Fruit fly (Drosophila melanogaster) whole organism, embryonic: ENCODE results near the gene ND-PDSW.

Source experiments
- ATbp ChIP-seq: fragments of 200-800 bp; sonication (Bioruptor generic); optimal IDR thresholded peaks from 2 replicates; lab custom pipeline; 2017; ENCODE audit warnings: missing biosample characterization, mild to moderate bottlenecking, missing genetic modification characterization, missing genetic modification reagents
- CG11093 ChIP-seq: fragments of 200-800 bp; sonication (Bioruptor generic); IDR thresholded peaks from 3 replicates; pipeline ENCODE4 v1.3.6; 2022; ENCODE audit warnings: missing biosample characterization, missing genetic modification characterization
- CG12236 ChIP-seq: fragments of 200-800 bp; sonication (Bioruptor generic); optimal IDR thresholded peaks from 2 replicates; lab custom pipeline; 2016; ENCODE audit warnings: missing biosample characterization, missing genetic modification characterization
- CG16813 ChIP-seq: fragments of 200-800 bp; sonication (Bioruptor generic); IDR thresholded peaks from 3 replicates; pipeline ENCODE4 v1.3.6; 2022; ENCODE audit warnings: missing biosample characterization, missing genetic modification characterization; ENCODE audit not compliant: partially characterized antibody
- CG17912 ChIP-seq: fragments of 200-800 bp; sonication (Bioruptor generic); optimal IDR thresholded peaks from 2 replicates; lab custom pipeline; 2018; ENCODE audit warnings: missing biosample characterization, mild to moderate bottlenecking, missing genetic modification characterization
- CG18262 ChIP-seq: fragments of 200-800 bp; optimal IDR thresholded peaks from 3 replicates; lab custom pipeline; 2019; ENCODE audit warnings: missing biosample characterization, mild to moderate bottlenecking, missing genetic modification characterization, moderate library complexity
- CG34224 ChIP-seq: fragments of 200-800 bp; sonication (Bioruptor generic); IDR thresholded peaks from 3 replicates; pipeline ENCODE4 v1.3.6; 2022; ENCODE audit warnings: missing biosample characterization, missing genetic modification characterization; ENCODE audit not compliant: partially characterized antibody
- CG43689 ChIP-seq: fragments of 200-800 bp; sonication (Bioruptor generic); IDR thresholded peaks from 2 replicates; pipeline ENCODE4 v1.3.6; 2022; ENCODE audit warnings: missing biosample characterization, missing genetic modification characterization
- CG6175 ChIP-seq: fragments of 200-800 bp; sonication (Bioruptor generic); IDR thresholded peaks from 3 replicates; pipeline ENCODE4 v1.3.6; 2022; ENCODE audit warnings: missing biosample characterization, missing genetic modification characterization
- CG6765 ChIP-seq: fragments of 200-800 bp; sonication (Bioruptor generic); optimal IDR thresholded peaks from 3 replicates; lab custom pipeline; 2017; ENCODE audit warnings: missing biosample characterization, mild to moderate bottlenecking, missing genetic modification characterization
- CG9727 ChIP-seq: fragments of 200-800 bp; sonication (Bioruptor generic); optimal IDR thresholded peaks from 3 replicates; lab custom pipeline; 2017; ENCODE audit warnings: missing biosample characterization, mild to moderate bottlenecking, missing genetic modification characterization
- CG9797 ChIP-seq: fragments of 200-800 bp; sonication (Bioruptor generic); optimal IDR thresholded peaks from 3 replicates; lab custom pipeline; 2018; ENCODE audit warnings: missing biosample characterization, mild to moderate bottlenecking, missing genetic modification characterization
- CG9817 ChIP-seq: fragments of 200-800 bp; sonication (Bioruptor generic); optimal IDR thresholded peaks from 2 replicates; lab custom pipeline; 2018; ENCODE audit warnings: missing biosample characterization, mild to moderate bottlenecking, missing genetic modification characterization, moderate library complexity
- CoRest ChIP-seq: fragments of 200-800 bp; sonication (Bioruptor generic); optimal IDR thresholded peaks from 3 replicates; lab custom pipeline; 2018; ENCODE audit warnings: missing biosample characterization, mild to moderate bottlenecking, missing genetic modification characterization, moderate library complexity
- Dll ChIP-seq: fragments of 200-800 bp; sonication (Bioruptor generic); IDR thresholded peaks from 4 replicates; pipeline ENCODE4 v1.3.6; 2022; ENCODE audit warnings: missing biosample characterization, missing genetic modification characterization; ENCODE audit not compliant: partially characterized antibody
- E2f2 ChIP-seq: fragments of 200-800 bp; sonication (Bioruptor generic); IDR thresholded peaks from 2 replicates; pipeline ENCODE4 v1.3.6; 2022; ENCODE audit warnings: missing biosample characterization, missing genetic modification characterization
- Elba2 ChIP-seq: fragments of 200-800 bp; sonication (Bioruptor generic); optimal IDR thresholded peaks from 3 replicates; lab custom pipeline; 2016; ENCODE audit warnings: missing biosample characterization, missing genetic modification characterization
- Ets65A ChIP-seq: fragments of 200-800 bp; sonication (Bioruptor generic); peaks from one replicate; lab custom pipeline; 2016; ENCODE audit warnings: missing biosample characterization, missing genetic modification characterization
- Fer1 ChIP-seq: fragments of 200-800 bp; sonication (Bioruptor generic); optimal IDR thresholded peaks from 2 replicates; lab custom pipeline; 2017; ENCODE audit warnings: missing biosample characterization, mild to moderate bottlenecking, missing genetic modification characterization
- Gug ChIP-seq: fragments of 200-800 bp; sonication (Bioruptor generic); IDR thresholded peaks from 4 replicates; pipeline ENCODE4 v1.3.6; 2022; ENCODE audit warnings: missing biosample characterization, missing genetic modification characterization
- HmgD ChIP-seq: fragments of 200-800 bp; sonication (Bioruptor generic); optimal IDR thresholded peaks from 3 replicates; lab custom pipeline; 2016; ENCODE audit warnings: missing biosample characterization, missing genetic modification characterization
- Hr39 ChIP-seq: fragments of >200 bp; optimal IDR thresholded peaks from 2 replicates; lab custom pipeline; 2017
- Hr51 ChIP-seq, 2 experiments: fragments of 200-800 bp; sonication (Bioruptor generic); optimal IDR thresholded peaks; 2 replicates in 1 of 2; 3 replicates in 1 of 2; lab custom pipeline; 2016 to 2018; ENCODE audit warnings: missing biosample characterization in 2 of 2, missing genetic modification characterization in 2 of 2, mild to moderate bottlenecking in 1 of 2, moderate library complexity in 1 of 2
- Myb ChIP-seq: fragments of 200-800 bp; sonication (Bioruptor generic); optimal IDR thresholded peaks from 2 replicates; lab custom pipeline; 2016; ENCODE audit warnings: missing biosample characterization, missing genetic modification characterization
- Neu2 ChIP-seq: fragments of 200-800 bp; sonication (Bioruptor generic); optimal IDR thresholded peaks from 3 replicates; lab custom pipeline; 2016; ENCODE audit warnings: missing biosample characterization, missing genetic modification characterization, borderline replicate concordance
- Nf-YA ChIP-seq: fragments of 200-800 bp; sonication (Bioruptor generic); IDR thresholded peaks from 2 replicates; pipeline ENCODE4 v1.3.6; 2022; ENCODE audit warnings: missing biosample characterization, missing genetic modification characterization
- Nf-YC ChIP-seq: fragments of 200-800 bp; optimal IDR thresholded peaks from 3 replicates; lab custom pipeline; 2019; ENCODE audit warnings: missing biosample characterization, mild to moderate bottlenecking, missing genetic modification characterization, moderate library complexity
- Opbp ChIP-seq: fragments of 200-800 bp; sonication (Bioruptor generic); IDR thresholded peaks from 3 replicates; pipeline ENCODE4 v1.3.6; 2022; ENCODE audit warnings: missing biosample characterization, missing genetic modification characterization; ENCODE audit not compliant: partially characterized antibody
- Rfx ChIP-seq: fragments of 200-800 bp; sonication (Bioruptor generic); IDR thresholded peaks from 2 replicates; pipeline ENCODE4 v1.3.6; 2022; ENCODE audit warnings: missing biosample characterization, missing genetic modification characterization
- Scr ChIP-seq: fragments of 200-800 bp; sonication (Bioruptor generic); IDR thresholded peaks from 2 replicates; pipeline ENCODE4 v1.3.6; 2022; ENCODE audit warnings: missing biosample characterization, missing genetic modification characterization; ENCODE audit not compliant: partially characterized antibody
- ab ChIP-seq: fragments of 200-800 bp; sonication (Bioruptor generic); optimal IDR thresholded peaks from 2 replicates; lab custom pipeline; 2016; ENCODE audit warnings: missing biosample characterization, missing genetic modification characterization
- croc ChIP-seq: fragments of 200-800 bp; sonication (Bioruptor generic); conservative IDR thresholded peaks from 3 replicates; pipeline ENCODE4 v1.3.6; 2022; ENCODE audit warnings: missing biosample characterization, missing genetic modification characterization
- danr ChIP-seq: fragments of 200-800 bp; sonication (Bioruptor generic); IDR thresholded peaks from 2 replicates; pipeline ENCODE4 v1.3.6; 2022; ENCODE audit warnings: missing biosample characterization, missing genetic modification characterization
- esg ChIP-seq: fragments of 200-800 bp; sonication (Bioruptor generic); conservative IDR thresholded peaks from 2 replicates; pipeline ENCODE4 v1.3.6; 2022; ENCODE audit warnings: missing biosample characterization, missing genetic modification characterization
- eyg ChIP-seq: fragments of 200-800 bp; sonication (Bioruptor generic); optimal IDR thresholded peaks from 3 replicates; lab custom pipeline; 2016; ENCODE audit warnings: missing biosample characterization, missing genetic modification characterization
- insv ChIP-seq, 2 experiments: fragments of 200-800 bp; sonication (Bioruptor generic); optimal IDR thresholded peaks; 3 replicates each; lab custom pipeline; 2016 to 2018; ENCODE audit warnings: missing biosample characterization in 2 of 2, missing genetic modification characterization in 2 of 2
- jigr1 ChIP-seq: fragments of 200-800 bp; sonication (Bioruptor generic); IDR thresholded peaks from 3 replicates; pipeline ENCODE4 v1.3.6; 2022; ENCODE audit warnings: missing biosample characterization, missing genetic modification characterization
- knrl ChIP-seq: fragments of 200-800 bp; sonication (Bioruptor generic); IDR thresholded peaks from 3 replicates; pipeline ENCODE4 v1.3.6; 2022; ENCODE audit warnings: missing biosample characterization, missing genetic modification characterization; ENCODE audit not compliant: partially characterized antibody
- luna ChIP-seq: fragments of 200-800 bp; sonication (Bioruptor generic); optimal IDR thresholded peaks from 2 replicates; lab custom pipeline; 2016; ENCODE audit warnings: missing biosample characterization, missing genetic modification characterization
- nom ChIP-seq: fragments of 200-800 bp; sonication (Bioruptor generic); optimal IDR thresholded peaks from 2 replicates; lab custom pipeline; 2017; ENCODE audit warnings: missing biosample characterization, missing genetic modification characterization, mild to moderate bottlenecking, moderate library complexity, missing genetic modification reagents
- odd ChIP-seq: fragments of 200-800 bp; sonication (Bioruptor generic); optimal IDR thresholded peaks from 2 replicates; lab custom pipeline; 2017; ENCODE audit warnings: missing biosample characterization, mild to moderate bottlenecking, missing genetic modification characterization
- otp ChIP-seq: fragments of 200-800 bp; sonication (Bioruptor generic); IDR thresholded peaks from 3 replicates; pipeline ENCODE4, ENCODE4 v1.3.6; 2022; ENCODE audit warnings: missing biosample characterization, missing genetic modification characterization
- peb ChIP-seq: fragments of 200-800 bp; sonication (Bioruptor generic); IDR thresholded peaks from 2 replicates; pipeline ENCODE4 v1.3.6; 2022; ENCODE audit warnings: missing biosample characterization, missing genetic modification characterization
- pfk ChIP-seq: fragments of 200-800 bp; sonication (Bioruptor generic); optimal IDR thresholded peaks from 2 replicates; lab custom pipeline; 2018; ENCODE audit warnings: missing biosample characterization, mild to moderate bottlenecking, missing genetic modification characterization, moderate library complexity
- psq ChIP-seq: fragments of 200-800 bp; sonication (Bioruptor generic); optimal IDR thresholded peaks from 2 replicates; lab custom pipeline; 2017; ENCODE audit warnings: missing biosample characterization, missing genetic modification characterization
- sens-2 ChIP-seq: fragments of 200-800 bp; sonication (Bioruptor generic); IDR thresholded peaks from 2 replicates; pipeline ENCODE4 v1.3.6; 2022; ENCODE audit warnings: missing biosample characterization, missing genetic modification characterization
- slbo ChIP-seq: fragments of 200-800 bp; sonication (Bioruptor generic); IDR thresholded peaks from 2 replicates; pipeline ENCODE4 v1.3.6; 2022; ENCODE audit warnings: missing biosample characterization, missing genetic modification characterization
- tap ChIP-seq: fragments of 200-800 bp; optimal IDR thresholded peaks from 3 replicates; lab custom pipeline; 2019; ENCODE audit warnings: missing biosample characterization, mild to moderate bottlenecking, missing genetic modification characterization, moderate library complexity
- tgo ChIP-seq: fragments of 200-800 bp; sonication (Bioruptor generic); IDR thresholded peaks from 3 replicates; pipeline ENCODE4 v1.3.6; 2022; ENCODE audit warnings: missing biosample characterization, missing genetic modification characterization
- vfl ChIP-seq: fragments of 200-800 bp; sonication (Bioruptor generic); optimal IDR thresholded peaks from 2 replicates; lab custom pipeline; 2016; ENCODE audit warnings: missing biosample characterization, missing genetic modification characterization
- yki ChIP-seq: fragments of >200 bp; optimal IDR thresholded peaks from 3 replicates; lab custom pipeline; 2018
- zen2 ChIP-seq: fragments of 200-800 bp; sonication (Bioruptor generic); IDR thresholded peaks from 3 replicates; pipeline ENCODE4 v1.3.6; 2022; ENCODE audit warnings: missing biosample characterization, missing genetic modification characterization; ENCODE audit not compliant: partially characterized antibody

ND-PDSW gene

dm6 chr2L:3435086-3435485, 30.9 kb upstream of the ND-PDSW start (continued):
- TF ChIP-seq CG6765 (GFP tag; lab: Kevin White, UChicago) (no peak), eyg (GFP tag; lab: Kevin White, UChicago) (no peak), croc (GFP tag; lab: Robert Waterston, UW) (peak; percentile 57), vfl (GFP tag; lab: Kevin White, UChicago) (no peak), Elba2 (no peak), tgo (GFP tag; lab: Robert Waterston, UW) (peak; percentile 57), slbo (GFP tag; lab: Robert Waterston, UW) (peak; percentile 52), zen2 (GFP tag; lab: Robert Waterston, UW) (no peak), jigr1 (GFP tag; lab: Robert Waterston, UW) (no peak), nom (GFP tag; lab: Kevin White, UChicago) (no peak), Hr39 (lab: Kevin White, UChicago) (no peak), CG12236 (GFP tag; lab: Kevin White, UChicago) (no peak), CG18262 (peak; percentile 60), Scr (GFP tag; lab: Robert Waterston, UW) (no peak), otp (GFP tag; lab: Robert Waterston, UW) (peak; percentile 71; the same call in 2 of the 3 replicates), sens-2 (GFP tag; lab: Robert Waterston, UW) (peak; percentile 44; the same call in 1 of the 2 replicates), ab (GFP tag; lab: Kevin White, UChicago) (no peak), yki (lab: Kevin White, UChicago) (no peak), peb (GFP tag; lab: Robert Waterston, UW) (peak; percentile 52; the same call in 1 of the 2 replicates), Fer1 (no peak), odd (no peak), CG11093 (peak; percentile 58; the same call in 1 of the 3 replicates), esg (peak; percentile 34), danr (GFP tag; lab: Robert Waterston, UW) (0 out of 2 replicates have a peak, but pooled peaks have one; percentile 24), luna (GFP tag; lab: Kevin White, UChicago) (no peak), CG16813 (GFP tag; lab: Robert Waterston, UW) (no peak), CG9797 (no peak), psq (no peak), CG43689 (GFP tag; lab: Robert Waterston, UW) (no peak), insv (GFP tag; optimal IDR thresholded peaks at IDR 0.05; lab: Kevin White, UChicago) (no peak), Rfx (GFP tag; lab: Robert Waterston, UW) (peak; percentile 52; the same call in 1 of the 2 replicates), Nf-YA (GFP tag; lab: Robert Waterston, UW) (peak; percentile 54), Gug (peak; percentile 35; the same call in 2 of the 4 replicates), ATbp (GFP tag; lab: Kevin White, UChicago) (peak; percentile 47), HmgD (GFP tag; lab: Kevin White, UChicago) (no peak), CG17912 (GFP tag; lab: Kevin White, UChicago) (no peak), CoRest (tag; lab: Kevin White, UChicago) (peak; percentile 13), knrl (GFP tag; lab: Robert Waterston, UW) (no peak), Neu2 (GFP tag; lab: Kevin White, UChicago) (no peak), CG9817 (tag; lab: Kevin White, UChicago) (no peak), E2f2 (peak; percentile 31; the same call in 1 of the 2 replicates), Myb (GFP tag; lab: Kevin White, UChicago) (no peak), Ets65A (peak; percentile 89), Dll (GFP tag; lab: Robert Waterston, UW) (no peak), Hr51 (GFP tag; optimal IDR thresholded peaks at IDR 0.05; lab: Kevin White, UChicago) (peak in 1 of 2 experiments; percentile 47), CG6175 (GFP tag; lab: Robert Waterston, UW) (no peak), Nf-YC (tag; lab: Kevin White, UChicago) (no peak), CG34224 (GFP tag; lab: Robert Waterston, UW) (no peak), tap (tag; lab: Kevin White, UChicago) (no peak), pfk (GFP tag; lab: Kevin White, UChicago) (no peak), Opbp (GFP tag; lab: Robert Waterston, UW) (no peak), CG9727 (GFP tag; lab: Kevin White, UChicago) (peak; percentile 32)
